Worm (Caenorhabditis elegans) whole organism, L4 larva: ENCODE data around the gene srab-13.

ENCODE experiments used
- F44E2.7 ChIP-seq: fragments of 200-800 bp; sonication (Bioruptor generic); IDR thresholded peaks from 2 replicates; pipeline ENCODE4 v2.1.2; 2022; ENCODE audit warnings: missing genetic modification characterization, missing compliant biosample characterization
- ceh-20 ChIP-seq: fragments of 200-800 bp; sonication (Bioruptor generic); IDR thresholded peaks from 2 replicates; pipeline ENCODE4 v1.3.6; 2022; ENCODE audit warnings: missing genetic modification reagents, missing genetic modification characterization, missing compliant biosample characterization
- ceh-32 ChIP-seq: sonication (generic microtip); optimal IDR thresholded peaks from 2 replicates; lab custom pipeline; 2016; ENCODE audit warnings: mild to moderate bottlenecking, missing genetic modification characterization, missing compliant biosample characterization; ENCODE audit not compliant: poor library complexity
- ces-1 ChIP-seq: fragments of 150-350 bp; sonication (generic microtip); optimal IDR thresholded peaks from 4 replicates; lab custom pipeline; 2014; ENCODE audit warnings: missing biosample characterization, missing genetic modification reagents, missing genetic modification characterization
- daf-16 ChIP-seq, 3 experiments: sonication (generic microtip); optimal IDR thresholded peaks; 2 replicates each; lab custom pipeline; 2016 to 2017; ENCODE audit warnings: missing genetic modification characterization in 3 of 3, missing genetic modification reagents in 3 of 3, mild to moderate bottlenecking in 2 of 3, missing compliant biosample characterization in 2 of 3, missing biosample characterization in 1 of 3, moderate library complexity in 1 of 3
- hlh-11 ChIP-seq: fragments of 200-800 bp; sonication (Bioruptor generic); optimal IDR thresholded peaks from 2 replicates; lab custom pipeline; 2018; ENCODE audit warnings: mild to moderate bottlenecking, missing genetic modification characterization, missing compliant biosample characterization
- hlh-30 ChIP-seq: sonication (generic microtip); optimal IDR thresholded peaks from 2 replicates; lab custom pipeline; 2017; ENCODE audit warnings: antibody characterized with exemption, mild to moderate bottlenecking, missing genetic modification characterization, missing compliant biosample characterization; ENCODE audit not compliant: insufficient read depth
- hmg-1.1 ChIP-seq: fragments of 200-800 bp; sonication (Bioruptor generic); IDR thresholded peaks from 2 replicates; pipeline ENCODE4 v1.3.6; 2022; ENCODE audit warnings: missing genetic modification reagents, missing genetic modification characterization, missing compliant biosample characterization
- lin-38 ChIP-seq: fragments of 200-800 bp; sonication (Bioruptor generic); IDR thresholded peaks from 2 replicates; pipeline ENCODE4 v1.3.6; 2022; ENCODE audit warnings: missing genetic modification reagents, missing genetic modification characterization, missing compliant biosample characterization
- madf-5 ChIP-seq, 2 experiments: fragments of 200-800 bp; sonication (Bioruptor generic); IDR thresholded peaks; 2 replicates each; pipeline ENCODE4 v1.3.6; 2022; ENCODE audit warnings: missing compliant biosample characterization in 2 of 2, missing genetic modification characterization in 2 of 2
- madf-9 ChIP-seq: fragments of 200-800 bp; sonication (Bioruptor generic); conservative IDR thresholded peaks from 2 replicates; pipeline ENCODE4 v1.3.6; 2022; ENCODE audit warnings: missing genetic modification reagents, missing genetic modification characterization, missing compliant biosample characterization
- nhr-25 ChIP-seq: sonication (generic microtip); optimal IDR thresholded peaks from 2 replicates; lab custom pipeline; 2017; ENCODE audit warnings: missing genetic modification characterization, mild to moderate bottlenecking, missing compliant biosample characterization, antibody characterized with exemption, moderate library complexity, borderline replicate concordance; ENCODE audit not compliant: insufficient read depth
- nhr-76 ChIP-seq: fragments of 150-350 bp; optimal IDR thresholded peaks from 2 replicates; lab custom pipeline; 2014; ENCODE audit warnings: missing biosample characterization, missing genetic modification characterization
- nhr-77 ChIP-seq: fragments of 150-350 bp; optimal IDR thresholded peaks from 2 replicates; lab custom pipeline; 2014; ENCODE audit warnings: missing biosample characterization, missing genetic modification characterization
- pha-4 ChIP-seq, 2 experiments: fragments of 150-350 bp in 1 of 2; fragments of 200-800 bp in 1 of 2; sonication (Bioruptor generic) in 1 of 2; IDR thresholded peaks in 1 of 2; optimal IDR thresholded peaks in 1 of 2; 2 replicates each; pipeline versions ENCODE4 v1.3.6 to Lab custom; 2014 to 2022; ENCODE audit warnings: missing genetic modification characterization in 2 of 2, missing genetic modification reagents in 2 of 2, missing biosample characterization in 1 of 2, missing compliant biosample characterization in 1 of 2
- tag-97 ChIP-seq: fragments of 200-800 bp; sonication (Bioruptor generic); IDR thresholded peaks from 2 replicates; pipeline ENCODE4 v1.3.6; 2022; ENCODE audit warnings: missing genetic modification characterization, missing compliant biosample characterization
- unc-39 ChIP-seq: sonication (generic microtip); optimal IDR thresholded peaks from 2 replicates; lab custom pipeline; 2017; ENCODE audit warnings: missing biosample characterization, missing genetic modification characterization
- zag-1 ChIP-seq: fragments of 150-350 bp; optimal IDR thresholded peaks from 2 replicates; lab custom pipeline; 2014; ENCODE audit warnings: missing biosample characterization, missing genetic modification characterization
- zfp-2 ChIP-seq: sonication (generic microtip); optimal IDR thresholded peaks from 2 replicates; lab custom pipeline; 2016; ENCODE audit warnings: mild to moderate bottlenecking, missing genetic modification characterization, missing compliant biosample characterization
- zip-11 ChIP-seq: fragments of 200-800 bp; sonication (Bioruptor generic); IDR thresholded peaks from 2 replicates; pipeline ENCODE4 v1.3.6; 2022; ENCODE audit warnings: missing genetic modification characterization, missing compliant biosample characterization

srab-13 gene

DNA sequence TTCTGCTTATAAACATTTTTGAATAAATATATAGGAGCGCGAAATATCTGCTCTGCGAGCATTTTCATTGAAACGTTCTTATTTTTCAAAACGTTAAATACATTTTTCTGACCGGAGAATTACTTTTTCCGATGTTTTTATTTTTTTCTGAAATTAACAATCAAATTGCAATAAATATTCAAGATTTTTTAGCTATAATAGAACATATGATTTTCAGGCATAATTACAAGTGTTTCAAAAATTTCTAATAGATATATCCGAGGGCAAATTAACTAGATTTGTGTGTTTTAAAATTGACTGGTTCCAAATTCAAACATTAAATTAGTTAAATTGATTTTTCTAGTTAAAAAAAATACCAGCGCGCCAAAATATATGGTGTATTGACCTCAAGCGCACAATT, 48.7 kb downstream of the srab-13 start, which contains the start of gene T08B1.4:
Gene T08B1.4, plus strand, starts transcription at position 301 of the 400 bp plus-strand sequence.
- no peak for TF ChIP-seq F44E2.7 (GFP tag; lab: Robert Waterston, UW)
- no peak for TF ChIP-seq ces-1

DNA sequence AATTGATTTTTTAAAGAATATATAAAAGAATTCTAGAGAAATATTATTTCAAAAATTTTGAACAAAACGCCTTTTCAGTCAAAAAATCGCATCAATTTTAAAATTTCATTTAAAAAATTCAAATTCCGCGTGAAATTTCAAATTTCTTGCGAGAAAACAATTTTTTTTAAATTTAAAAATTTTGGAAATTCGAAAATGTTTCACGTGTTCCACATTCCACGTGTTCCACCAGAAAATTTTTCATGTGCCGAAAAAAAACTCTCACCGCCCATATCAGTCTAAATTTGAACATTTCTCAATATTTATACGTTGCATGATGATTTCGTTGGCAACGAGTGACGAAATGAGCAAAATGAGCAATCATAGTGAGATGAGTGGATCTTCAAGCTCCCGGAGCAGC, 52.6 kb downstream of the srab-13 start, which contains the start of gene fbxa-201:
Gene fbxa-201, plus strand, starts transcription at position 301 of the 400 bp plus-strand sequence.
- TF ChIP-seq zfp-2 (tag; lab: Kevin White, UChicago) (no peak), nhr-25 (no peak), lin-38 (GFP tag; lab: Robert Waterston, UW) (no peak), pha-4 (GFP tag; IDR thresholded peaks at IDR 0.05; lab: Robert Waterston, UW) (no peak), pha-4 (tag; optimal IDR thresholded peaks at IDR 0.05; lab: Kevin White, UChicago) (no peak), nhr-77 (tag; lab: Kevin White, UChicago) (no peak), ceh-20 (no peak), tag-97 (GFP tag; lab: Robert Waterston, UW) (no peak), zag-1 (tag; lab: Kevin White, UChicago) (no peak), zip-11 (GFP tag; lab: Robert Waterston, UW) (no peak), hlh-11 (tag; lab: Kevin White, UChicago) (no peak), hlh-30 (tag; lab: Kevin White, UChicago) (no peak), F44E2.7 (GFP tag; lab: Robert Waterston, UW) (no peak), madf-5 (GFP tag; IDR thresholded peaks at IDR 0.05; lab: Robert Waterston, UW) (no peak), nhr-76 (no peak), madf-9 (GFP tag; lab: Robert Waterston, UW) (no peak), ceh-32 (tag; lab: Kevin White, UChicago) (no peak), hmg-1.1 (GFP tag; lab: Robert Waterston, UW) (no peak), daf-16 (GFP tag; optimal IDR thresholded peaks at IDR 0.05; lab: Kevin White, UChicago) (no peak), daf-16 (tag; optimal IDR thresholded peaks at IDR 0.05; lab: Kevin White, UChicago) (no peak), unc-39 (tag; lab: Kevin White, UChicago) (no peak)
